Worm (Caenorhabditis elegans) whole organism, mixed stage, embryonic: Measurements from ENCODE around the gene F54B11.11.

Experiments
- M03D4.4 ChIP-seq: sonication (generic microtip); optimal IDR thresholded peaks from 2 replicates; lab custom pipeline; 2017; ENCODE audit warnings: mild to moderate bottlenecking, missing genetic modification characterization, missing compliant biosample characterization
- bed-3 ChIP-seq: fragments of 200-800 bp; sonication (Bioruptor generic); optimal IDR thresholded peaks from 3 replicates; lab custom pipeline; 2018; ENCODE audit warnings: mild to moderate bottlenecking, missing genetic modification characterization, moderate library complexity, missing compliant biosample characterization
- blmp-1 ChIP-seq: fragments of 150-350 bp; optimal IDR thresholded peaks from 2 replicates; lab custom pipeline; 2014; ENCODE audit warnings: missing biosample characterization, missing genetic modification characterization
- ceh-39 ChIP-seq: fragments of 150-350 bp; optimal IDR thresholded peaks from 2 replicates; lab custom pipeline; 2014; ENCODE audit warnings: missing biosample characterization, missing genetic modification characterization
- ceh-43 ChIP-seq: fragments of 200-800 bp; sonication (Bioruptor generic); optimal IDR thresholded peaks from 2 replicates; lab custom pipeline; 2018; ENCODE audit warnings: mild to moderate bottlenecking, missing genetic modification characterization, moderate library complexity, missing compliant biosample characterization
- ceh-83 ChIP-seq: fragments of 200-800 bp; sonication (Bioruptor generic); optimal IDR thresholded peaks from 2 replicates; lab custom pipeline; 2018; ENCODE audit warnings: mild to moderate bottlenecking, missing genetic modification characterization, missing compliant biosample characterization
- ces-1 ChIP-seq: fragments of 150-350 bp; optimal IDR thresholded peaks from 2 replicates; lab custom pipeline; 2014; ENCODE audit warnings: missing biosample characterization, missing genetic modification reagents, missing genetic modification characterization
- cnd-1 ChIP-seq: fragments of 200-800 bp; sonication (Bioruptor generic); optimal IDR thresholded peaks from 2 replicates; lab custom pipeline; 2018; ENCODE audit warnings: mild to moderate bottlenecking, missing genetic modification characterization, missing compliant biosample characterization
- drap-1 ChIP-seq: fragments of 200-800 bp; sonication (Bioruptor generic); optimal IDR thresholded peaks from 3 replicates; lab custom pipeline; 2018; ENCODE audit warnings: mild to moderate bottlenecking, missing genetic modification characterization, missing compliant biosample characterization
- elt-1 ChIP-seq: sonication (generic microtip); optimal IDR thresholded peaks from 2 replicates; lab custom pipeline; 2017; ENCODE audit warnings: missing genetic modification characterization, mild to moderate bottlenecking, missing compliant biosample characterization, antibody characterized with exemption, moderate library complexity, borderline replicate concordance; ENCODE audit not compliant: insufficient read depth
- elt-3 ChIP-seq: fragments of 150-350 bp; optimal IDR thresholded peaks from 2 replicates; lab custom pipeline; 2014; ENCODE audit warnings: missing biosample characterization, missing genetic modification characterization
- flh-1 ChIP-seq: fragments of 200-800 bp; sonication (Bioruptor generic); optimal IDR thresholded peaks from 2 replicates; lab custom pipeline; 2018; ENCODE audit warnings: mild to moderate bottlenecking, missing genetic modification characterization, moderate library complexity, missing compliant biosample characterization
- ham-2 ChIP-seq: fragments of 200-800 bp; sonication (Bioruptor generic); optimal IDR thresholded peaks from 2 replicates; lab custom pipeline; 2018; ENCODE audit warnings: mild to moderate bottlenecking, missing genetic modification characterization, missing compliant biosample characterization
- hlh-1 ChIP-seq: fragments of 150-350 bp; optimal IDR thresholded peaks from 2 replicates; lab custom pipeline; 2014; ENCODE audit warnings: missing biosample characterization, missing genetic modification reagents, missing genetic modification characterization
- lin-13 ChIP-seq: fragments of 150-350 bp; optimal IDR thresholded peaks from 2 replicates; lab custom pipeline; 2014; ENCODE audit warnings: missing biosample characterization, missing genetic modification characterization
- lin-32 ChIP-seq: fragments of 200-800 bp; sonication (Bioruptor generic); optimal IDR thresholded peaks from 2 replicates; lab custom pipeline; 2018; ENCODE audit warnings: mild to moderate bottlenecking, missing genetic modification characterization, missing compliant biosample characterization
- lsy-2 ChIP-seq: fragments of 150-350 bp; optimal IDR thresholded peaks from 2 replicates; lab custom pipeline; 2014; ENCODE audit warnings: missing biosample characterization, missing genetic modification characterization
- mab-5 ChIP-seq: fragments of 150-350 bp; optimal IDR thresholded peaks from 2 replicates; lab custom pipeline; 2014; ENCODE audit warnings: missing biosample characterization, missing genetic modification characterization
- mep-1 ChIP-seq: fragments of 150-350 bp; optimal IDR thresholded peaks from 2 replicates; lab custom pipeline; 2017; ENCODE audit warnings: missing biosample characterization, missing genetic modification reagents, missing genetic modification characterization, inconsistent platforms
- mls-2 ChIP-seq: sonication (generic microtip); optimal IDR thresholded peaks from 2 replicates; lab custom pipeline; 2016; ENCODE audit warnings: mild to moderate bottlenecking, missing genetic modification characterization, moderate library complexity, missing compliant biosample characterization
- nhr-12 ChIP-seq: fragments of 150-350 bp; optimal IDR thresholded peaks from 2 replicates; lab custom pipeline; 2014; ENCODE audit warnings: missing biosample characterization, missing genetic modification characterization
- nhr-2 ChIP-seq: fragments of 150-350 bp; optimal IDR thresholded peaks from 2 replicates; lab custom pipeline; 2014; ENCODE audit warnings: missing biosample characterization, missing genetic modification characterization
- nhr-237 ChIP-seq: fragments of 150-350 bp; optimal IDR thresholded peaks from 2 replicates; lab custom pipeline; 2014; ENCODE audit warnings: missing biosample characterization, missing genetic modification characterization
- nhr-28 ChIP-seq: fragments of 150-350 bp; optimal IDR thresholded peaks from 2 replicates; lab custom pipeline; 2014; ENCODE audit warnings: missing biosample characterization, missing genetic modification characterization
- nhr-76 ChIP-seq: sonication (generic microtip); optimal IDR thresholded peaks from 2 replicates; lab custom pipeline; 2017; ENCODE audit warnings: missing biosample characterization, missing genetic modification characterization
- pha-4 ChIP-seq: fragments of 150-350 bp; optimal IDR thresholded peaks from 2 replicates; lab custom pipeline; 2018; ENCODE audit warnings: missing biosample characterization, missing genetic modification reagents, missing genetic modification characterization
- sem-2 ChIP-seq: fragments of 200-800 bp; sonication (Bioruptor generic); optimal IDR thresholded peaks from 2 replicates; lab custom pipeline; 2018; ENCODE audit warnings: mild to moderate bottlenecking, missing genetic modification characterization, missing compliant biosample characterization
- snpc-4 ChIP-seq: fragments of 150-350 bp; optimal IDR thresholded peaks from 2 replicates; lab custom pipeline; 2014; ENCODE audit warnings: missing biosample characterization, missing genetic modification characterization
- sptf-1 ChIP-seq: sonication (generic microtip); optimal IDR thresholded peaks from 2 replicates; lab custom pipeline; 2017; ENCODE audit warnings: mild to moderate bottlenecking, missing genetic modification characterization, moderate library complexity, missing compliant biosample characterization
- tbx-8 ChIP-seq: fragments of 200-800 bp; sonication (Bioruptor generic); optimal IDR thresholded peaks from 2 replicates; lab custom pipeline; 2018; ENCODE audit warnings: mild to moderate bottlenecking, missing genetic modification characterization, moderate library complexity, missing compliant biosample characterization
- unc-120 ChIP-seq: sonication (generic microtip); optimal IDR thresholded peaks from 2 replicates; lab custom pipeline; 2017; ENCODE audit warnings: missing genetic modification characterization, missing compliant biosample characterization; ENCODE audit not compliant: poor library complexity, severe bottlenecking
- unc-39 ChIP-seq: fragments of 150-350 bp; optimal IDR thresholded peaks from 2 replicates; lab custom pipeline; 2014; ENCODE audit warnings: missing biosample characterization, missing genetic modification characterization
- unc-62 ChIP-seq: fragments of 150-350 bp; optimal IDR thresholded peaks from 2 replicates; lab custom pipeline; 2014; ENCODE audit warnings: missing biosample characterization, missing genetic modification reagents, missing genetic modification characterization
- zip-8 ChIP-seq: fragments of 150-350 bp; optimal IDR thresholded peaks from 2 replicates; lab custom pipeline; 2014; ENCODE audit warnings: missing biosample characterization, missing genetic modification characterization
- ztf-11 ChIP-seq: fragments of 150-350 bp; optimal IDR thresholded peaks from 2 replicates; lab custom pipeline; 2014; ENCODE audit warnings: missing biosample characterization, missing genetic modification characterization

The F54B11.11 gene

DNA sequence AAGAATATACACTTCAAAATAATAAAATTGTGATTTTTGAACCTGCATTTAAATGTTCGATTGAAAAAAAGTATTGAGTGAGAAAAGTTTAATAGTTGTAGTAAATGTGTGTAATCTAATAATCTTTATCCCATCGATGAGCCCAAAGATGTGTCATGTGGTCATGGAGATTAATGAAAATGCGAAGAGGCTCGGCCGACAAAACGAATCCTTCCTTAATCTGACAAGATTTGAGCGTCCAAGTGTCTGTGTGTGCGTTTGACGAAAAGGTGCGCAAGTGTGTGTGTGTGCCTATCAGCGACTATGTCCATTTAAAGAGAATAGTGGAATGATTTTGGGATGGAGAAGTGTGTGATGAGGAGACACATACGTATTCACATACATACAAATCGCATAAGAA lies 4.6 kb upstream of the F54B11.11 start:
- TF ChIP-seq sptf-1 (tag; lab: Kevin White, UChicago) (no peak), ham-2 (GFP tag; lab: Kevin White, UChicago) (no peak), mab-5 (no peak), snpc-4 (tag; lab: Kevin White, UChicago) (no peak), mls-2 (tag; lab: Kevin White, UChicago) (no peak), unc-62 (no peak), elt-1 (tag; lab: Kevin White, UChicago) (no peak)

DNA sequence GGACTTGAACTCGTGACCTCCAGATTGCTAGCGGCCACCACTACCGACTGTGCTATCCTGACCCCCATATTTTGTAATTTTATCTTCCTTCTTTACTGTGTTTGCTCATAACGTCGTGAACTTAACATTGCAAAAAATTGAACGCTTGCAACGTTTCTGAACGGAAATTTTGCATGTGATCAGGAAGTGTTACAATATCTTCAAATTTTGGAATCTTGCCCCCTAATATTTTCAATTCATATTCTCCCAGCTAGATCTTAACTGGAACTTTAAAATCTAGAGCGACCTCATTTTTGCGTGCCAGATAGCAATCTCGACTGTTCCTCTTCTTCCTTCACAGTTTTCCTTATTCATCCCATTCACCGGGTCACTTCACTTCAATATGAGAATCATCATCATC lies 3.2 kb downstream of the F54B11.11 start, which contains the start of gene F54B11.10:
Gene F54B11.10, plus strand, starts transcription at position 301 of the 400 bp plus-strand sequence.
- no peak for TF ChIP-seq bed-3 (GFP tag; lab: Kevin White, UChicago)
- TF ChIP-seq nhr-76 (tag; lab: Kevin White, UChicago): no peak
- TF ChIP-seq lin-32: no peak
- no peak for TF ChIP-seq unc-62
- no peak for TF ChIP-seq ceh-43 (GFP tag; lab: Kevin White, UChicago)
- TF ChIP-seq mab-5: no peak
- TF ChIP-seq tbx-8 (GFP tag; lab: Kevin White, UChicago): no peak
- no peak for TF ChIP-seq lin-13

DNA sequence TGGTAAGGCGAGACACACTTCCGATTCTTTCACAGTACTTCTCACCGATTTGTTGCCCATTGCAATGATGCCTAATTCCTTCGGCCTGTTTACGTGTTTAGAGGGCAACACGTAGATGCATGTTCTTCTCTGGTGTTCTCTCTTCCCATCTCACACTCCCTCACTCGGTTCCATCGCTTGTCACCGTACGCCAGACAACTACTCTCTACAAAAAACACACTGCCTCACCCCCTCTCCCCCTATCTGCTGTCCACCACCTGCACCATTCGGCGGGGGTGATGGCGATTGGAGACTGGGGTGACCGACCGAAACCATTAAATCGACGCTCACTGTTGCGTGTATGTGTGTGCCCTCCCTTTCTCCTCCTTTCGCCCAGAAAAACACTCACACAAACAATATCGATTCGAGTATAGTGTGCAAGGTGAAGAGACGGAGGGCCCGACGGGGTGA lies 5.3 kb downstream of the F54B11.11 start:
- no peak for TF ChIP-seq zip-8 (tag; lab: Kevin White, UChicago)
- no peak for TF ChIP-seq elt-3 (tag; lab: Kevin White, UChicago)
- peak; percentile 87 for TF ChIP-seq ceh-39 (tag; lab: Kevin White, UChicago)
- TF ChIP-seq mep-1 (tag; lab: Kevin White, UChicago): peak; percentile 46
- TF ChIP-seq ces-1: no peak
- TF ChIP-seq lin-13: no peak
- TF ChIP-seq snpc-4 (tag; lab: Kevin White, UChicago): no peak
- no peak for TF ChIP-seq flh-1
- no peak for TF ChIP-seq nhr-28 (tag; lab: Kevin White, UChicago)
- TF ChIP-seq tbx-8 (GFP tag; lab: Kevin White, UChicago): no peak
- TF ChIP-seq bed-3 (GFP tag; lab: Kevin White, UChicago): no peak
- TF ChIP-seq unc-120 (tag; lab: Kevin White, UChicago): peak; percentile 10
- peak; percentile 90 for TF ChIP-seq nhr-2 (tag; lab: Kevin White, UChicago)
- no peak for TF ChIP-seq ceh-83 (GFP tag; lab: Kevin White, UChicago)
- TF ChIP-seq ham-2 (GFP tag; lab: Kevin White, UChicago): peak; percentile 63
- TF ChIP-seq pha-4 (tag; lab: Kevin White, UChicago): no peak
- TF ChIP-seq unc-39: peak; percentile 1
- peak; percentile 79 for TF ChIP-seq mls-2 (tag; lab: Kevin White, UChicago)
- TF ChIP-seq lsy-2: no peak
- TF ChIP-seq unc-62: peak; percentile 70
- TF ChIP-seq sem-2 (GFP tag; lab: Kevin White, UChicago): no peak
- no peak for TF ChIP-seq nhr-76 (tag; lab: Kevin White, UChicago)
- peak; percentile 69 for TF ChIP-seq sptf-1 (tag; lab: Kevin White, UChicago)
- TF ChIP-seq mab-5: no peak
- peak; percentile 27 for TF ChIP-seq elt-1 (tag; lab: Kevin White, UChicago)
- peak; percentile 67 for TF ChIP-seq drap-1 (GFP tag; lab: Kevin White, UChicago)
- no peak for TF ChIP-seq blmp-1 (tag; lab: Kevin White, UChicago)
- peak; percentile 67 for TF ChIP-seq lin-32
- no peak for TF ChIP-seq nhr-237 (tag; lab: Kevin White, UChicago)
- TF ChIP-seq nhr-12 (tag; lab: Kevin White, UChicago): no peak
- peak; percentile 26 for TF ChIP-seq M03D4.4 (tag; lab: Kevin White, UChicago)
- TF ChIP-seq cnd-1 (tag; lab: Kevin White, UChicago): peak; percentile 70
- TF ChIP-seq ceh-43 (GFP tag; lab: Kevin White, UChicago): peak; percentile 1
- TF ChIP-seq ztf-11: no peak
- no peak for TF ChIP-seq hlh-1 (tag; lab: Kevin White, UChicago)
